Worm (Caenorhabditis elegans) whole organism, young adult: ENCODE measurements around the gene F41H10.1.

Source experiments
- B0019.2 ChIP-seq: fragments of 200-800 bp; sonication (Bioruptor generic); conservative IDR thresholded peaks from 2 replicates; pipeline ENCODE4 v1.3.6; 2022; ENCODE audit warnings: missing genetic modification reagents, missing genetic modification characterization, missing compliant biosample characterization
- C06A6.2 ChIP-seq: fragments of 200-800 bp; sonication (Bioruptor generic); conservative IDR thresholded peaks from 2 replicates; pipeline ENCODE4 v1.3.6; 2022; ENCODE audit warnings: missing genetic modification characterization, missing compliant biosample characterization
- C17E4.6 ChIP-seq: fragments of 200-800 bp; sonication (Bioruptor generic); IDR thresholded peaks from 2 replicates; pipeline ENCODE4 v1.3.6; 2022; ENCODE audit warnings: missing genetic modification reagents, missing genetic modification characterization, missing compliant biosample characterization
- F37B4.10 ChIP-seq: fragments of 200-800 bp; sonication (Bioruptor generic); IDR thresholded peaks from 2 replicates; pipeline ENCODE4 v1.3.6; 2022; ENCODE audit warnings: missing genetic modification characterization, missing compliant biosample characterization
- F39B2.1 ChIP-seq: fragments of 200-800 bp; sonication (Bioruptor generic); IDR thresholded peaks from 2 replicates; pipeline ENCODE4 v1.3.6; 2022; ENCODE audit warnings: missing genetic modification reagents, missing genetic modification characterization, missing compliant biosample characterization
- F52B5.7 ChIP-seq: sonication (generic microtip); optimal IDR thresholded peaks from 2 replicates; lab custom pipeline; 2016; ENCODE audit warnings: mild to moderate bottlenecking, missing genetic modification characterization, missing compliant biosample characterization
- F55B11.4 ChIP-seq: sonication (generic microtip); optimal IDR thresholded peaks from 2 replicates; lab custom pipeline; 2016; ENCODE audit warnings: missing compliant biosample characterization, missing genetic modification characterization, borderline replicate concordance; ENCODE audit not compliant: insufficient read depth
- T26A5.8 ChIP-seq: sonication (generic microtip); optimal IDR thresholded peaks from 2 replicates; lab custom pipeline; 2016; ENCODE audit warnings: missing genetic modification characterization, missing compliant biosample characterization
- Y53F4B.3 ChIP-seq: fragments of 200-800 bp; sonication (Bioruptor generic); IDR thresholded peaks from 2 replicates; pipeline ENCODE4 v1.3.6; 2022; ENCODE audit warnings: missing genetic modification reagents, missing genetic modification characterization, missing compliant biosample characterization
- Y53G8AR.9 ChIP-seq: fragments of 200-800 bp; sonication (Bioruptor generic); conservative IDR thresholded peaks from 2 replicates; pipeline ENCODE4 v1.3.6; 2022; ENCODE audit warnings: missing genetic modification reagents, missing genetic modification characterization, missing compliant biosample characterization
- Y56A3A.18 ChIP-seq: fragments of 200-800 bp; sonication (Bioruptor generic); IDR thresholded peaks from 2 replicates; pipeline ENCODE4 v1.3.6; 2022; ENCODE audit warnings: missing genetic modification reagents, missing genetic modification characterization, missing compliant biosample characterization
- Y95B8A.8 ChIP-seq: fragments of 200-800 bp; sonication (Bioruptor generic); IDR thresholded peaks from 2 replicates; pipeline ENCODE4 v1.3.6; 2022; ENCODE audit warnings: missing genetic modification reagents, missing genetic modification characterization, missing compliant biosample characterization
- aptf-2 ChIP-seq: fragments of 200-800 bp; sonication (Bioruptor generic); conservative IDR thresholded peaks from 2 replicates; pipeline ENCODE4 v1.3.6; 2022; ENCODE audit warnings: missing genetic modification reagents, missing genetic modification characterization, missing compliant biosample characterization
- attf-5 ChIP-seq: fragments of 200-800 bp; sonication (Bioruptor generic); optimal IDR thresholded peaks from 2 replicates; lab custom pipeline; 2018; ENCODE audit warnings: mild to moderate bottlenecking, missing genetic modification characterization, missing compliant biosample characterization
- bed-1 ChIP-seq: fragments of 200-800 bp; sonication (Bioruptor generic); IDR thresholded peaks from 2 replicates; pipeline ENCODE4 v1.3.6; 2022; ENCODE audit warnings: missing genetic modification reagents, missing genetic modification characterization, missing compliant biosample characterization
- bed-2 ChIP-seq: fragments of 200-800 bp; sonication (Bioruptor generic); IDR thresholded peaks from 2 replicates; pipeline ENCODE4 v1.3.6; 2022; ENCODE audit warnings: missing genetic modification reagents, missing genetic modification characterization, missing compliant biosample characterization
- cebp-2 ChIP-seq: fragments of 200-800 bp; sonication (Bioruptor generic); IDR thresholded peaks from 2 replicates; pipeline ENCODE4 v1.3.6; 2022; ENCODE audit warnings: missing genetic modification characterization, missing compliant biosample characterization
- ceh-100 ChIP-seq: fragments of 200-800 bp; sonication (Bioruptor generic); IDR thresholded peaks from 2 replicates; pipeline ENCODE4 v1.3.6; 2022; ENCODE audit warnings: missing genetic modification reagents, missing genetic modification characterization, missing compliant biosample characterization
- die-1 ChIP-seq: sonication (generic microtip); optimal IDR thresholded peaks from 2 replicates; lab custom pipeline; 2016; ENCODE audit warnings: missing genotype, mild to moderate bottlenecking, missing genetic modification characterization, missing compliant biosample characterization
- dpff-1 ChIP-seq: sonication (generic microtip); optimal IDR thresholded peaks from 2 replicates; lab custom pipeline; 2017; ENCODE audit warnings: mild to moderate bottlenecking, missing genetic modification characterization, missing compliant biosample characterization
- egl-18 ChIP-seq: fragments of 200-800 bp; sonication (Bioruptor generic); IDR thresholded peaks from 2 replicates; pipeline ENCODE4 v1.3.6; 2022; ENCODE audit warnings: missing genetic modification reagents, missing genetic modification characterization, missing compliant biosample characterization
- hlh-26 ChIP-seq: fragments of 200-800 bp; sonication (Bioruptor generic); conservative IDR thresholded peaks from 2 replicates; pipeline ENCODE4 v1.3.6; 2022; ENCODE audit warnings: missing genetic modification reagents, missing genetic modification characterization, missing compliant biosample characterization
- lag-1 ChIP-seq: fragments of 200-800 bp; sonication (Bioruptor generic); IDR thresholded peaks from 2 replicates; pipeline ENCODE4 v1.3.6; 2022; ENCODE audit warnings: missing genetic modification reagents, missing genetic modification characterization, missing compliant biosample characterization
- let-607 ChIP-seq, 2 experiments: fragments of 200-800 bp in 1 of 2; sonication (Bioruptor generic) in 1 of 2; sonication (generic microtip) in 1 of 2; optimal IDR thresholded peaks; 2 replicates each; lab custom pipeline; 2016 to 2018; ENCODE audit warnings: mild to moderate bottlenecking in 2 of 2, missing compliant biosample characterization in 2 of 2, missing genetic modification characterization in 2 of 2, moderate library complexity in 2 of 2, missing genotype in 1 of 2
- lin-40 ChIP-seq: sonication (generic microtip); optimal IDR thresholded peaks from 2 replicates; lab custom pipeline; 2016; ENCODE audit warnings: missing genetic modification characterization, mild to moderate bottlenecking, missing compliant biosample characterization, missing genotype, missing genetic modification reagents
- lin-54 ChIP-seq: fragments of 200-800 bp; sonication (Bioruptor generic); optimal IDR thresholded peaks from 2 replicates; lab custom pipeline; 2018; ENCODE audit warnings: mild to moderate bottlenecking, missing genetic modification characterization, missing compliant biosample characterization
- madf-10 ChIP-seq: sonication (generic microtip); optimal IDR thresholded peaks from 2 replicates; lab custom pipeline; 2016; ENCODE audit warnings: mild to moderate bottlenecking, missing genetic modification characterization, missing compliant biosample characterization
- madf-6 ChIP-seq: fragments of 200-800 bp; sonication (Bioruptor generic); IDR thresholded peaks from 2 replicates; pipeline ENCODE4 v1.3.6; 2022; ENCODE audit warnings: missing genetic modification reagents, missing genetic modification characterization, missing compliant biosample characterization
- mcd-1 ChIP-seq: fragments of 200-800 bp; sonication (Bioruptor generic); IDR thresholded peaks from 2 replicates; pipeline ENCODE4 v1.3.6; 2022; ENCODE audit warnings: missing genetic modification reagents, missing genetic modification characterization, missing compliant biosample characterization
- mes-4 ChIP-seq: sonication (generic microtip); optimal IDR thresholded peaks from 2 replicates; lab custom pipeline; 2016; ENCODE audit warnings: missing genotype, missing genetic modification characterization, missing compliant biosample characterization
- nfya-2 ChIP-seq: fragments of 200-800 bp; sonication (Bioruptor generic); IDR thresholded peaks from 2 replicates; pipeline ENCODE4 v1.3.6; 2022; ENCODE audit warnings: missing genetic modification reagents, missing genetic modification characterization, missing compliant biosample characterization
- nhr-179 ChIP-seq: sonication (generic microtip); optimal IDR thresholded peaks from 2 replicates; lab custom pipeline; 2016; ENCODE audit warnings: mild to moderate bottlenecking, missing genetic modification characterization, missing compliant biosample characterization
- nhr-80 ChIP-seq: sonication (generic microtip); optimal IDR thresholded peaks from 2 replicates; lab custom pipeline; 2016; ENCODE audit warnings: missing genetic modification characterization, missing compliant biosample characterization
- rec-8 ChIP-seq, 2 experiments: sonication (generic microtip); optimal IDR thresholded peaks; 2 replicates each; lab custom pipeline; 2016; ENCODE audit warnings: mild to moderate bottlenecking in 2 of 2, missing genetic modification characterization in 2 of 2, missing genetic modification reagents in 2 of 2, missing genotype in 2 of 2, missing biosample characterization in 1 of 2, missing compliant biosample characterization in 1 of 2, moderate library complexity in 1 of 2
- repo-1 ChIP-seq: sonication (generic microtip); optimal IDR thresholded peaks from 2 replicates; lab custom pipeline; 2017; ENCODE audit warnings: mild to moderate bottlenecking, missing genetic modification characterization, missing compliant biosample characterization
- rpc-1 ChIP-seq, 2 experiments: fragments of 150-350 bp in 1 of 2; sonication (generic microtip) in 1 of 2; optimal IDR thresholded peaks; 2 replicates each; lab custom pipeline; 2014 to 2018; ENCODE audit warnings: missing biosample characterization in 1 of 2, missing genetic modification characterization in 1 of 2, missing genetic modification reagents in 1 of 2, missing genotype in 1 of 2
- snpc-4 ChIP-seq, 5 experiments: fragments of 150-350 bp in 1 of 5; sonication (generic microtip) in 4 of 5; optimal IDR thresholded peaks; 2 replicates each; lab custom pipeline; 2014 to 2018; ENCODE audit warnings: missing genetic modification characterization in 5 of 5, missing biosample characterization in 3 of 5, antibody characterized with exemption in 2 of 5, mild to moderate bottlenecking in 2 of 5, missing compliant biosample characterization in 2 of 5, missing genotype in 2 of 5, moderate library complexity in 2 of 5, missing genetic modification reagents in 1 of 5
- somi-1 ChIP-seq: fragments of 200-800 bp; sonication (Bioruptor generic); optimal IDR thresholded peaks from 2 replicates; lab custom pipeline; 2018; ENCODE audit warnings: mild to moderate bottlenecking, missing genetic modification characterization, missing compliant biosample characterization
- tbx-9 ChIP-seq: sonication (generic microtip); optimal IDR thresholded peaks from 2 replicates; lab custom pipeline; 2016; ENCODE audit warnings: borderline replicate concordance, missing genetic modification characterization, inconsistent platforms, missing compliant biosample characterization
- xnd-1 ChIP-seq: sonication (generic microtip); optimal IDR thresholded peaks from 2 replicates; lab custom pipeline; 2016; ENCODE audit warnings: missing genotype, missing genetic modification reagents, missing genetic modification characterization, missing compliant biosample characterization
- zim-3 ChIP-seq: sonication (generic microtip); optimal IDR thresholded peaks from 2 replicates; lab custom pipeline; 2017; ENCODE audit warnings: mild to moderate bottlenecking, missing genetic modification characterization, moderate library complexity, missing compliant biosample characterization

Gene F41H10.1

DNA sequence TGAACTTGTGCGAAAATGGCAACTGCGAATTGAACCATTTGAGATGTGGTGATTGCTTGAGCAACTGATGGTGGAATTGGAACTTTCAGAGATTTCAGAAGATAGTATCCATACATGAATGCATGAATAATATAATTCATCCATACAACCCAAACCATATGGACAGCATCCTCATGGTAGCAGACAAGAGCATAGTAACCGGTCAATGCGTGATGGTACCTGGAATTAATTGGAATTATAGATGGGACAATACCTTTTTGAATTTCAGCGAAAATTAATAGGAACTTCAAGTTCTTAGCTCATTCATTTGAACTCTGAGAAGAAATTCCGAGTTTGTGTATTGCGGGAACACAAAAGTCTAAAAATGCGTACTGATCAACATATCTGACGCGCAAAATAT lies 7.8 kb upstream of the F41H10.1 start:
- TF ChIP-seq B0019.2 (no peak), C17E4.6 (GFP tag; lab: Robert Waterston, UW) (no peak), madf-6 (GFP tag; lab: Robert Waterston, UW) (no peak), Y53F4B.3 (no peak), lin-40 (tag; lab: Kevin White, UChicago) (no peak), let-607 (tag; optimal IDR thresholded peaks at IDR 0.05; lab: Kevin White, UChicago) (no peak), madf-10 (no peak), mcd-1 (GFP tag; lab: Robert Waterston, UW) (no peak), bed-1 (GFP tag; lab: Robert Waterston, UW) (no peak), repo-1 (no peak), F37B4.10 (GFP tag; lab: Robert Waterston, UW) (no peak), dpff-1 (tag; lab: Kevin White, UChicago) (no peak), Y56A3A.18 (0 out of 2 replicates have a peak, but pooled peaks have one; percentile 7), xnd-1 (tag; lab: Kevin White, UChicago) (no peak), cebp-2 (0 out of 2 replicates have a peak, but pooled peaks have one; percentile 4), bed-2 (GFP tag; lab: Robert Waterston, UW) (no peak), nhr-80 (no peak), egl-18 (no peak), mes-4 (tag; lab: Kevin White, UChicago) (no peak), tbx-9 (tag; lab: Kevin White, UChicago) (no peak), F39B2.1 (GFP tag; lab: Robert Waterston, UW) (no peak), snpc-4 (GFP tag; optimal IDR thresholded peaks at IDR 0.05; lab: Kevin White, UChicago) (no peak), snpc-4 (tag; optimal IDR thresholded peaks at IDR 0.05; lab: Kevin White, UChicago) (no peak), nfya-2 (GFP tag; lab: Robert Waterston, UW) (no peak), hlh-26 (GFP tag; lab: Robert Waterston, UW) (no peak), lin-54 (GFP tag; lab: Kevin White, UChicago) (no peak), aptf-2 (GFP tag; lab: Robert Waterston, UW) (no peak), T26A5.8 (tag; lab: Kevin White, UChicago) (no peak), nhr-179 (no peak), die-1 (no peak), ceh-100 (no peak), F55B11.4 (tag; lab: Kevin White, UChicago) (no peak), C06A6.2 (no peak), zim-3 (tag; lab: Kevin White, UChicago) (peak; percentile 35), Y53G8AR.9 (GFP tag; lab: Robert Waterston, UW) (0 out of 2 replicates have a peak, but pooled peaks have one; percentile 9), rec-8 (tag; optimal IDR thresholded peaks at IDR 0.05; lab: Kevin White, UChicago) (no peak), lag-1 (GFP tag; lab: Robert Waterston, UW) (no peak), rpc-1 (optimal IDR thresholded peaks at IDR 0.05; lab: Kevin White, UChicago) (no peak), rpc-1 (tag; optimal IDR thresholded peaks at IDR 0.05; lab: Kevin White, UChicago) (no peak), F52B5.7 (peak; percentile 51), attf-5 (GFP tag; lab: Kevin White, UChicago) (no peak), Y95B8A.8 (GFP tag; lab: Robert Waterston, UW) (no peak), somi-1 (no peak)
